Worm (Caenorhabditis elegans) whole organism, L4/young adult: ENCODE data around the gene Y62H9A.7.
A peak's percentile ranks its signal among the peaks of the same experiment; 100 is the strongest.

Experiments used
- W03F9.2 ChIP-seq: fragments of 150-350 bp; optimal IDR thresholded peaks from 2 replicates; lab custom pipeline; 2014; ENCODE audit warnings: missing biosample characterization, missing genetic modification characterization
- dao-5 ChIP-seq: sonication (generic microtip); optimal IDR thresholded peaks from 2 replicates; lab custom pipeline; 2016; ENCODE audit warnings: missing genotype, missing genetic modification characterization, moderate library complexity, missing compliant biosample characterization
- him-1 ChIP-seq: sonication (generic microtip); optimal IDR thresholded peaks from 2 replicates; lab custom pipeline; 2016; ENCODE audit warnings: missing genotype, missing genetic modification reagents, missing genetic modification characterization, missing compliant biosample characterization

DNA sequence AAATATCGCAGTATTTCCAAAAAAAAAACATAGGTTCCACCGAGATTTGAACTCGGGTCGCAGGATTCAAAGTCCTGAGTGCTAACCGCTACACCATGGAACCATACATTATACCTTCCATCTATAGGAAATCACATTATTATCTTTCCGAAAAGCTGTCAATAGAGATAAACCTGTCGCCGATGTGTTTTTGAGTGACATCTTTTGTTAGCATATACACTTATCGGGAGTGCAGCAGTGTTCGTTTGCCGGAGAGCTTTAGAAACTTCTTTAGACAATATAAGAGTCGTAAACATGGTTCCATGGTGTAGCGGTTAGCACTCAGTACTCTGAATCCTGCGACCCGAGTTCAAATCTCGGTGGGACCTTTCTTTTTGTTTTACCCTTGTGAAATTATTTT is 13.3 kb downstream of the Y62H9A.7 start:
- TF ChIP-seq him-1 (tag; lab: Kevin White, UChicago) (no peak), dao-5 (tag; lab: Kevin White, UChicago) (peak; percentile 11), W03F9.2 (tag; lab: Kevin White, UChicago) (no peak)
